Worm (Caenorhabditis elegans) whole organism, late embryonic: Measurements from ENCODE around the gene par-3.

Experiments
- ama-1 ChIP-seq: fragments of 150-350 bp; optimal IDR thresholded peaks from 2 replicates; lab custom pipeline; 2014
- ceh-30 ChIP-seq: fragments of 150-350 bp; optimal IDR thresholded peaks from 2 replicates; lab custom pipeline; 2014; ENCODE audit warnings: missing biosample characterization, missing genetic modification characterization
- ets-4 ChIP-seq: sonication (generic microtip); optimal IDR thresholded peaks from 2 replicates; lab custom pipeline; 2016; ENCODE audit warnings: missing genetic modification characterization, missing compliant biosample characterization
- hlh-6 ChIP-seq: sonication (generic microtip); optimal IDR thresholded peaks from 2 replicates; lab custom pipeline; 2016; ENCODE audit warnings: missing genotype, missing genetic modification characterization, missing compliant biosample characterization
- lin-11 ChIP-seq: fragments of 200-800 bp; sonication (Bioruptor generic); optimal IDR thresholded peaks from 2 replicates; lab custom pipeline; 2018; ENCODE audit warnings: mild to moderate bottlenecking, missing genetic modification characterization, missing compliant biosample characterization
- nhr-11 ChIP-seq: fragments of 150-350 bp; optimal IDR thresholded peaks from 2 replicates; lab custom pipeline; 2014; ENCODE audit warnings: missing biosample characterization, missing genetic modification characterization
- pag-3 ChIP-seq: sonication (generic microtip); optimal IDR thresholded peaks from 2 replicates; lab custom pipeline; 2016; ENCODE audit warnings: missing compliant biosample characterization, missing genetic modification characterization, borderline replicate concordance
- syd-9 ChIP-seq: sonication (generic microtip); optimal IDR thresholded peaks from 2 replicates; lab custom pipeline; 2016; ENCODE audit warnings: mild to moderate bottlenecking, missing genetic modification characterization, moderate library complexity, missing compliant biosample characterization
- tbx-2 ChIP-seq: sonication (generic microtip); optimal IDR thresholded peaks from 2 replicates; lab custom pipeline; 2016; ENCODE audit warnings: missing genetic modification characterization, missing compliant biosample characterization
- ttx-3 ChIP-seq: sonication (generic microtip); optimal IDR thresholded peaks from 2 replicates; lab custom pipeline; 2016; ENCODE audit warnings: missing genetic modification reagents, missing genetic modification characterization, missing compliant biosample characterization
- unc-86 ChIP-seq: sonication (generic microtip); optimal IDR thresholded peaks from 2 replicates; lab custom pipeline; 2016; ENCODE audit warnings: missing genetic modification characterization, missing compliant biosample characterization

DNA sequence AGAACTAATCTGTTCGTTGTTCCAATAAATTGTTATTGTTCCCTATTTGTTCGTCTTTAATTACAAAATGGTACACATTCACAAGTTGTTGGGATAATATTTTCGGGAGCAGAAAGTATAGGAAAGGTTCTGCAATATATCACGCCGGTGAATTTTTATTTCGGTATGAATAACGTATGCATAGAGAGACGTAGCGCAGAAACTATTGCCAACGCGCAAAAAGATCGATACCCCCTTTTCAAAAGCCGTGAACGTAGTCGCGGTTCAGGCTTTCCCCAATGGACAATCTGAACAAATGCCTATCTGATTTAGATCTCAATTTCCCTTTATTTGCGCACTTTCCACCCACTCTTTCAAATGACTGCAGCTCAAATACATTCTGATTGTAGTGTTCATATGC is 16.1 kb downstream of the par-3 start, which contains the start of gene pst-2:
- TF ChIP-seq ama-1 (lab: Kevin White, UChicago) (no peak), lin-11 (no peak), nhr-11 (tag; lab: Kevin White, UChicago) (no peak), unc-86 (tag; lab: Kevin White, UChicago) (no peak), hlh-6 (tag; lab: Kevin White, UChicago) (no peak), syd-9 (no peak), ets-4 (tag; lab: Kevin White, UChicago) (no peak), tbx-2 (tag; lab: Kevin White, UChicago) (no peak), pag-3 (tag; lab: Kevin White, UChicago) (no peak), ttx-3 (tag; lab: Kevin White, UChicago) (no peak), ceh-30 (tag; lab: Kevin White, UChicago) (no peak)
